Fruit fly (Drosophila melanogaster): ENCODE results near the gene BigH1.

BigH1 gene

DNA sequence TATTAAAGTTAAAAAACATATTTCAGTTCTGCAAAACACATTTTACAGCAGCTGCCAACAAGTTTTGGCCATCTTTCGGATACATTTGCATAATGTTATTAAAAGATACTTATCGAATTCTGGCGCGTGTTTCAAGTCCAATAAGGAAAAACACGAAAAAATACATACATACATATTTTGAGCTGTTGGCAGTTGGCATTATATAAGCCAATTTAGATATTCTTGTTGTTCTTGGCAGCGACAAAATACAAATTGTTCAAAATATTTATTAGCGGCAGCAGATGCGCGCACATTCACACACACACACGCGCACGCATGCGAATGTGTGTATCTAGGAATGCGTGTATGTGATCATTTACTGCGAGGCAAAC is 50.5 kb downstream of the BigH1 start (continued):
- TF ChIP-seq her (GFP tag; optimal IDR thresholded peaks at IDR 0.05) (no peak), ara (GFP tag; IDR thresholded peaks at IDR 0.05) (peak; percentile 30; the same call in 1 of the 2 replicates), HHEX (GFP tag; optimal IDR thresholded peaks at IDR 0.05) (no peak), ab (GFP tag; optimal IDR thresholded peaks at IDR 0.05) (no peak), zfh1 (GFP tag; IDR thresholded peaks at IDR 0.05) (no peak), tna (GFP tag; IDR thresholded peaks at IDR 0.05; ENCODE audit: partially characterized antibody) (no peak), CG7786 (GFP tag; optimal IDR thresholded peaks at IDR 0.05) (no peak), otp (GFP tag; IDR thresholded peaks at IDR 0.05) (no peak), hb (GFP tag; IDR thresholded peaks at IDR 0.05; ENCODE audit: partially characterized antibody) (no peak), Pdp1 (GFP tag; optimal IDR thresholded peaks at IDR 0.05) (peak in 1 of 2 experiments; percentile 89), tx (GFP tag; optimal IDR thresholded peaks at IDR 0.05) (no peak), CG10209 (GFP tag; optimal IDR thresholded peaks at IDR 0.05) (no peak), Oli (tag; optimal IDR thresholded peaks at IDR 0.05) (no peak), CG1529 (GFP tag; optimal IDR thresholded peaks at IDR 0.05) (no peak), CG4854 (GFP tag; optimal IDR thresholded peaks at IDR 0.05) (no peak), CG2678 (tag; optimal IDR thresholded peaks at IDR 0.05) (no peak), Dek (tag; optimal IDR thresholded peaks at IDR 0.05) (no peak), CG2202 (tag; optimal IDR thresholded peaks at IDR 0.05) (peak; percentile 27), NfI (GFP tag; optimal IDR thresholded peaks at IDR 0.05) (no peak), CG6791 (GFP tag; IDR thresholded peaks at IDR 0.05; ENCODE audit: partially characterized antibody) (0 out of 3 replicates have a peak, but pooled peaks have one; percentile 23), nerfin-1 (tag; optimal IDR thresholded peaks at IDR 0.05) (peak; percentile 17), tio (GFP tag; optimal IDR thresholded peaks at IDR 0.05) (no peak), CG18764 (GFP tag; optimal IDR thresholded peaks at IDR 0.05) (no peak), CG31388 (GFP tag; optimal IDR thresholded peaks at IDR 0.05) (no peak), CG8290 (GFP tag; optimal IDR thresholded peaks at IDR 0.05) (no peak), CG8290 (tag; optimal IDR thresholded peaks at IDR 0.05) (no peak), ci (GFP tag; IDR thresholded peaks at IDR 0.05) (no peak), pros (GFP tag; optimal IDR thresholded peaks at IDR 0.05) (no peak), Rfx (GFP tag; IDR thresholded peaks at IDR 0.05) (no peak), unpg (GFP tag; optimal IDR thresholded peaks at IDR 0.05) (no peak), sens (GFP tag) (peak; percentile 92)

Data from whole organism, embryonic.